Fruit fly (Drosophila melanogaster): ENCODE results near the gene CG13101.

CG13101 gene

DNA sequence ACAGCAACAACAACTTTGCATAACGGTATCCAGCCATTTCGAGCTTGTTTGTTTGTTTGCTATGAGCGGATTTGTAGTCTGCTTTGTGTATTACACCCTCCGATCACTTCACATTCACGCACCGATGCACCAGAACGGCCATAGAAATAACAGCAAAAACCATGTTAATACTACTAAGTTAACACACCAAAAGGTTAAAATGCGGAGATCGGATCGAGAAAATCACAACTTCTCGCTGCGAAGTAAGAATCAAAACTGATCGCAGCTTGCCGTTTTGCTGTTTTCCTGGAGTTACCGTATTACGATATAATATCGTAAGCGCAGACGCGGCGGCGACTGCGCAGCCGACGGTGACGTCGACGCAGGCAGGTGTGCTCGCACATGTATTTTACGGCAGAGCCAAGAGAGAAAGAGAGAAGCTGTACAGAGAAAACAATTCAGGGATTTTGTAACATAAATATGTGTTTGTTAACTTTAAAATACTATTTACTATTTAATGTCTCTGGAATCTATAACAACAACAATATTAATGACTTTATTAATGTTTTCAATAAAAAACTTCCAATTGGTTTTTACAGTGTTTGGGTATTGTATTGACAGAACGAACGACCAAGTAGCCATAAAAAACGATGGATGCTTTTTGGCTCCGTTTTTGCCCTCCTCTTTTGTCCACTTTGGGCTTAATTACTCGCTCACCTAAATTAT, at the start of gene CG13101 (continued):
- peak in 1 of 2 experiments; percentile 90 for TF ChIP-seq Eip74EF (GFP tag; optimal IDR thresholded peaks at IDR 0.05)
- peak; percentile 93 for TF ChIP-seq az2 (GFP tag; optimal IDR thresholded peaks at IDR 0.05)
- peak; percentile 55 for TF ChIP-seq CG10431 (GFP tag; optimal IDR thresholded peaks at IDR 0.05)
- peak; percentile 77 for TF ChIP-seq kay (GFP tag; optimal IDR thresholded peaks at IDR 0.05)
- peak; percentile 92 for TF ChIP-seq Hsf (GFP tag; optimal IDR thresholded peaks at IDR 0.05)
- TF ChIP-seq CG9437 (GFP tag; optimal IDR thresholded peaks at IDR 0.05): peak; percentile 82
- TF ChIP-seq Vsx1 (GFP tag; optimal IDR thresholded peaks at IDR 0.05): peak; percentile 85
- TF ChIP-seq E2f2 (GFP tag; IDR thresholded peaks at IDR 0.05): peak; percentile 79
- peak; percentile 76 for TF ChIP-seq CG7987 (GFP tag; optimal IDR thresholded peaks at IDR 0.05)
- no peak for TF ChIP-seq br (optimal IDR thresholded peaks at IDR 0.05)
- no peak for TF ChIP-seq Kr (GFP tag; optimal IDR thresholded peaks at IDR 0.05)
- peak; percentile 96 for TF ChIP-seq ci (GFP tag; IDR thresholded peaks at IDR 0.05)
- TF ChIP-seq tio (GFP tag; optimal IDR thresholded peaks at IDR 0.05): peak; percentile 91
- TF ChIP-seq HHEX (GFP tag; optimal IDR thresholded peaks at IDR 0.05): peak; percentile 89
- TF ChIP-seq CG12236 (GFP tag; optimal IDR thresholded peaks at IDR 0.05): peak; percentile 56
- peak; percentile 94 for TF ChIP-seq slbo (GFP tag; IDR thresholded peaks at IDR 0.05)
- peak; percentile 87 for TF ChIP-seq ro (GFP tag; IDR thresholded peaks at IDR 0.05)
- TF ChIP-seq Dfd (GFP tag; optimal IDR thresholded peaks at IDR 0.05): no peak
- peak; percentile 89 for TF ChIP-seq Sox100B (GFP tag; optimal IDR thresholded peaks at IDR 0.05)
- peak; percentile 92 for TF ChIP-seq CG10147 (GFP tag; optimal IDR thresholded peaks at IDR 0.05)
- TF ChIP-seq sens (GFP tag): peak; percentile 98
- peak; percentile 76 for TF ChIP-seq CG16815 (GFP tag; optimal IDR thresholded peaks at IDR 0.05)
- TF ChIP-seq NK7.1 (GFP tag; optimal IDR thresholded peaks at IDR 0.05): peak; percentile 72
- peak; percentile 63 for TF ChIP-seq CG8089 (GFP tag; optimal IDR thresholded peaks at IDR 0.05)
- no peak; the same call in none of the 2 replicates for TF ChIP-seq CG6272 (GFP tag; IDR thresholded peaks at IDR 0.05)
- TF ChIP-seq tna (GFP tag; IDR thresholded peaks at IDR 0.05; ENCODE audit: partially characterized antibody): no peak
- TF ChIP-seq dati (GFP tag; IDR thresholded peaks at IDR 0.05): peak; percentile 61; the same call in 1 of the 2 replicates
- TF ChIP-seq cas (GFP tag; IDR thresholded peaks at IDR 0.05): peak; percentile 80
- no peak for TF ChIP-seq pan (optimal IDR thresholded peaks at IDR 0.05)
- peak in 1 of 2 experiments; percentile 98 for TF ChIP-seq pan (GFP tag; optimal IDR thresholded peaks at IDR 0.05 in 1 of 2, IDR thresholded peaks at IDR 0.05 in 1 of 2)
- peak; percentile 60 for TF ChIP-seq trh (GFP tag; optimal IDR thresholded peaks at IDR 0.05)
- TF ChIP-seq toy (GFP tag; IDR thresholded peaks at IDR 0.05): peak; percentile 83
- TF ChIP-seq vnd (GFP tag; IDR thresholded peaks at IDR 0.05; ENCODE audit: partially characterized antibody): no peak
- TF ChIP-seq salm (tag; optimal IDR thresholded peaks at IDR 0.05): peak; percentile 88
- peak; percentile 56 for TF ChIP-seq CG7271 (tag; optimal IDR thresholded peaks at IDR 0.05)
- peak; percentile 83 for TF ChIP-seq Atf-2 (GFP tag; optimal IDR thresholded peaks at IDR 0.05)
- TF ChIP-seq CG15514 (GFP tag; optimal IDR thresholded peaks at IDR 0.05): peak; percentile 88
- TF ChIP-seq zfh1 (GFP tag; IDR thresholded peaks at IDR 0.05): peak; percentile 94
- TF ChIP-seq CG8944 (GFP tag; optimal IDR thresholded peaks at IDR 0.05): peak; percentile 66
- no peak for TF ChIP-seq bigmax (GFP tag; optimal IDR thresholded peaks at IDR 0.05)
- peak; percentile 80 for TF ChIP-seq jumu (GFP tag; optimal IDR thresholded peaks at IDR 0.05)

DNA sequence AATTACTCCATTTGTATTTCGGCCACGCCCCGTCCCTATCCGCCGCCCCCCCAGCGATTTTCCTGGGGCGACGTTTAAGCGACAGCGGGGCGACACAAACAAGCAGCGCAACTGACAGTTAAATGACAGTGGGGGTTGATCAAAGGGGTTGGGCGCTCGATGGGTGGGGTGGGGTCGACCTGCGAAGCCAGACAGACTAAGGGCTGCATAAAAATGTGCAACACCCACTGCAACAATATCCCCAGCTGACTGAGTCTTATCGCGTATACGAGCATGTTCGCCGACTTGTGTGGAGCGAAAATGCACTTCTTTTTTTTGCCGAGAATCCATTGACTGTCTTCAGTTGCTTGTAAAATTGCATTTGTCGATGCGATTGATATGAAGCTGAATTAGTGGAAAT, 47.1 kb upstream of the CG13101 start, which contains the start of gene CG9582:
Gene CG9582, minus strand, starts transcription at position 101 of the 400 bp plus-strand sequence.
- no peak for TF ChIP-seq CG11093 (GFP tag; IDR thresholded peaks at IDR 0.05)
- 0 out of 2 replicates have a peak, but pooled peaks have one; percentile 9 for TF ChIP-seq esg (GFP tag; conservative IDR thresholded peaks at IDR 0.05)
- no peak for TF ChIP-seq CG7745 (tag; optimal IDR thresholded peaks at IDR 0.05)
